Fruit fly (Drosophila melanogaster): ENCODE results near the gene Anp.

Anp gene

DNA sequence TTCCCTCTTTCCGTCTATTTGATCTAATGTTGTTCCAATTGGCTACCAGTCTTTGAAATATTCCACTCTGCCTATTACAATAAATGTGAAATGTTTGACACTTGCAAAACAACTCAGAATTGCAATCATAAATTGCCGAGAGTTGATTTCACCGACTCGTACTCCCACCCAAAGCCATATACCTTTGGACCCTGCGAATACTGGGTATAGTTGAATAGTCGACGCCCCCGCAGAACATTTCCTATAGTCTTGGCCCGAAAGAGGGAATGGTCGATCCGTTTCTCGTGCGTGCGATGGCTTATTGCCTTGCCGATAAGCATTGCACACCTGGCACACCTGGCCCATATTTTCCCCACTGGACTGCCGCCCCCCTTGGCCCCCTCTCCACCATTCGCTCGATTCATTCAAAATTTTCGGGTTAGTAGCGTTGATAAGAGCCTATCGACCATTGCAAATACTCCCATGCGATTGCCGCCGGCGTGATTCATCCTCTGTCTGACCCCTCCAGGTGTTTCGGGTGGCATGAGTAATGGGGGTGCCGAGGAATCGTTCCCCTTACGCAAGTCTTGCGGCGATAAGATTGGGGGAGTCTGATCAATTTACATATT is 9.6 kb upstream of the Anp start (continued):
- TF ChIP-seq CG11456 (GFP tag; IDR thresholded peaks at IDR 0.05) (peak; percentile 71; the same call in 2 of the 3 replicates), Med (GFP tag) (peak; percentile 78), Hr51 (GFP tag; optimal IDR thresholded peaks at IDR 0.05) (peak in 1 of 2 experiments; percentile 42), wdn (GFP tag; IDR thresholded peaks at IDR 0.05) (0 out of 2 replicates have a peak, but pooled peaks have one; percentile 26), CG4424 (GFP tag; optimal IDR thresholded peaks at IDR 0.05) (peak; percentile 3), Hey (tag; optimal IDR thresholded peaks at IDR 0.05) (peak; percentile 8), Atf6 (GFP tag; IDR thresholded peaks at IDR 0.05) (peak; percentile 34; the same call in 1 of the 2 replicates), B-H1 (GFP tag; IDR thresholded peaks at IDR 0.05) (no peak), al (GFP tag; IDR thresholded peaks at IDR 0.05) (peak; percentile 55; the same call in 1 of the 2 replicates), zfh1 (GFP tag; IDR thresholded peaks at IDR 0.05) (peak; percentile 26; the same call in 1 of the 3 replicates), CG32767 (GFP tag; IDR thresholded peaks at IDR 0.05) (0 out of 2 replicates have a peak, but pooled peaks have one; percentile 27), CG10274 (GFP tag; optimal IDR thresholded peaks at IDR 0.05) (no peak), CG15269 (tag; optimal IDR thresholded peaks at IDR 0.05) (peak; percentile 35), zfh2 (GFP tag; optimal IDR thresholded peaks at IDR 0.05) (peak; percentile 11), Taf1 (GFP tag; IDR thresholded peaks at IDR 0.05) (0 out of 2 replicates have a peak, but pooled peaks have one; percentile 41), Bdp1 (GFP tag; optimal IDR thresholded peaks at IDR 0.05) (no peak), Adf1 (GFP tag; IDR thresholded peaks at IDR 0.05) (peak; percentile 24; the same call in 1 of the 2 replicates), otp (GFP tag; IDR thresholded peaks at IDR 0.05) (0 out of 3 replicates have a peak, but pooled peaks have one; percentile 24), da (GFP tag; optimal IDR thresholded peaks at IDR 0.05) (peak; percentile 13), CG2678 (tag; optimal IDR thresholded peaks at IDR 0.05) (peak; percentile 28), Scr (GFP tag; IDR thresholded peaks at IDR 0.05; ENCODE audit: partially characterized antibody) (no peak), Ptx1 (GFP tag; IDR thresholded peaks at IDR 0.05) (peak; percentile 44), Neu2 (GFP tag; optimal IDR thresholded peaks at IDR 0.05; ENCODE audit: borderline replicate concordance) (no peak), CG12769 (tag; optimal IDR thresholded peaks at IDR 0.05) (peak; percentile 96), GATAe (GFP tag; conservative IDR thresholded peaks at IDR 0.05) (0 out of 2 replicates have a peak, but pooled peaks have one; percentile 46), dimm (GFP tag; IDR thresholded peaks at IDR 0.05) (0 out of 2 replicates have a peak, but pooled peaks have one; percentile 22), ranshi (GFP tag; IDR thresholded peaks at IDR 0.05) (0 out of 2 replicates have a peak, but pooled peaks have one; percentile 20), CG16779 (GFP tag; IDR thresholded peaks at IDR 0.05) (0 out of 2 replicates have a peak, but pooled peaks have one; percentile 61), cato (GFP tag; optimal IDR thresholded peaks at IDR 0.05; ENCODE audit: borderline replicate concordance) (no peak), Bteb2 (GFP tag; optimal IDR thresholded peaks at IDR 0.05) (peak; percentile 21), Optix (GFP tag; IDR thresholded peaks at IDR 0.05) (0 out of 3 replicates have a peak, but pooled peaks have one; percentile 31), so (GFP tag; IDR thresholded peaks at IDR 0.05) (no peak), lov (optimal IDR thresholded peaks at IDR 0.05) (no peak), lov (GFP tag; IDR thresholded peaks at IDR 0.05) (no peak), CG3163 (GFP tag; optimal IDR thresholded peaks at IDR 0.05) (peak; percentile 18), pnt (GFP tag; optimal IDR thresholded peaks at IDR 0.05) (peak; percentile 17), CG1832 (GFP tag; optimal IDR thresholded peaks at IDR 0.05) (no peak), Side (GFP tag; optimal IDR thresholded peaks at IDR 0.05) (peak; percentile 33), CG6689 (GFP tag; IDR thresholded peaks at IDR 0.05) (peak; percentile 21; the same call in 1 of the 2 replicates), CG3281 (GFP tag; optimal IDR thresholded peaks at IDR 0.05) (peak; percentile 7), vvl (GFP tag; IDR thresholded peaks at IDR 0.05) (peak; percentile 21; the same call in 1 of the 2 replicates), CG9932 (GFP tag; IDR thresholded peaks at IDR 0.05) (peak; percentile 56), sens (GFP tag) (peak; percentile 61), CG15601 (tag; optimal IDR thresholded peaks at IDR 0.05) (no peak), lmd (GFP tag; IDR thresholded peaks at IDR 0.05) (peak; percentile 36), CoRest (tag; optimal IDR thresholded peaks at IDR 0.05) (peak; percentile 22), CG14014 (GFP tag; IDR thresholded peaks at IDR 0.05) (peak; percentile 10; the same call in 1 of the 2 replicates), grn (GFP tag; optimal IDR thresholded peaks at IDR 0.05) (peak; percentile 7), Oli (tag; optimal IDR thresholded peaks at IDR 0.05) (peak; percentile 8), TFAM (GFP tag; optimal IDR thresholded peaks at IDR 0.05) (no peak)
